Fruit fly (Drosophila melanogaster) whole organism, embryonic: ENCODE results near the gene kra.

Experiments used
- CG13775 ChIP-seq: fragments of 200-800 bp; sonication (Bioruptor generic); optimal IDR thresholded peaks from 3 replicates; lab custom pipeline; 2017; ENCODE audit warnings: missing biosample characterization, mild to moderate bottlenecking, missing genetic modification characterization
- Drgx ChIP-seq: fragments of 200-800 bp; sonication (Bioruptor generic); IDR thresholded peaks from 2 replicates; pipeline ENCODE4 v1.3.6; 2022; ENCODE audit warnings: missing biosample characterization, missing genetic modification characterization

dm6 chr3R:5647705-5648568 lies 47.0 kb upstream of the kra start:
- TF ChIP-seq Drgx (GFP tag; lab: Robert Waterston, UW) (peak; percentile 39; the same call in 1 of the 2 replicates), CG13775 (GFP tag; lab: Kevin White, UChicago) (no peak)
